Fruit fly (Drosophila melanogaster) whole organism, embryonic: Measurements from ENCODE around the gene POLDIP2.

Experiments used
- Abd-B ChIP-seq: fragments of 200-800 bp; sonication (Bioruptor generic); optimal IDR thresholded peaks from 2 replicates; lab custom pipeline; 2018; ENCODE audit warnings: missing biosample characterization, mild to moderate bottlenecking, missing genetic modification characterization, moderate library complexity
- Bgb ChIP-seq: fragments of 200-800 bp; sonication (Bioruptor generic); IDR thresholded peaks from 2 replicates; pipeline ENCODE4 v1.3.6; 2022; ENCODE audit warnings: missing biosample characterization, missing genetic modification characterization; ENCODE audit not compliant: partially characterized antibody
- Blimp-1 ChIP-seq: fragments of 200-800 bp; sonication (Bioruptor generic); optimal IDR thresholded peaks from 3 replicates; lab custom pipeline; 2018; ENCODE audit warnings: missing biosample characterization, missing genetic modification characterization, mild to moderate bottlenecking, moderate library complexity, missing genetic modification reagents
- CG10267 ChIP-seq: fragments of 200-800 bp; sonication (Bioruptor generic); optimal IDR thresholded peaks from 2 replicates; lab custom pipeline; 2018; ENCODE audit warnings: missing biosample characterization, mild to moderate bottlenecking, missing genetic modification characterization, moderate library complexity
- CG12659 ChIP-seq: fragments of 200-800 bp; sonication (Bioruptor generic); optimal IDR thresholded peaks from 3 replicates; lab custom pipeline; 2017; ENCODE audit warnings: mild to moderate bottlenecking, missing biosample characterization, missing genetic modification reagents, missing genetic modification characterization
- CG12744 ChIP-seq: fragments of 200-800 bp; sonication (Bioruptor generic); optimal IDR thresholded peaks from 2 replicates; lab custom pipeline; 2016; ENCODE audit warnings: missing biosample characterization, missing genetic modification characterization
- CG12769 ChIP-seq: fragments of 200-800 bp; sonication (Bioruptor generic); optimal IDR thresholded peaks from 2 replicates; lab custom pipeline; 2019; ENCODE audit warnings: missing biosample characterization, mild to moderate bottlenecking, missing genetic modification characterization, moderate library complexity
- CG15011 ChIP-seq: fragments of 200-800 bp; sonication (Bioruptor generic); optimal IDR thresholded peaks from 3 replicates; lab custom pipeline; 2018; ENCODE audit warnings: missing biosample characterization, mild to moderate bottlenecking, missing genetic modification characterization
- CG18476 ChIP-seq: fragments of 200-800 bp; sonication (Bioruptor generic); optimal IDR thresholded peaks from 2 replicates; lab custom pipeline; 2016; ENCODE audit warnings: missing biosample characterization, mild to moderate bottlenecking, missing genetic modification characterization
- CG2129 ChIP-seq: fragments of 200-800 bp; sonication (Bioruptor generic); IDR thresholded peaks from 2 replicates; pipeline ENCODE4 v1.3.6; 2022; ENCODE audit warnings: missing biosample characterization, missing genetic modification characterization; ENCODE audit not compliant: partially characterized antibody
- CG4360 ChIP-seq: fragments of 200-800 bp; sonication (Bioruptor generic); IDR thresholded peaks from 2 replicates; pipeline ENCODE4 v1.3.6; 2022; ENCODE audit warnings: missing biosample characterization, missing genetic modification characterization
- CG5245 ChIP-seq: fragments of 200-800 bp; sonication (Bioruptor generic); optimal IDR thresholded peaks from 3 replicates; lab custom pipeline; 2016; ENCODE audit warnings: missing biosample characterization, missing genetic modification characterization
- CG8281 ChIP-seq: fragments of 200-800 bp; sonication (Bioruptor generic); optimal IDR thresholded peaks from 2 replicates; lab custom pipeline; 2018; ENCODE audit warnings: missing biosample characterization, mild to moderate bottlenecking, missing genetic modification characterization, moderate library complexity
- CG8290 ChIP-seq, 3 experiments: fragments of 200-800 bp; sonication (Bioruptor generic); optimal IDR thresholded peaks; 2 replicates each; lab custom pipeline; 2016 to 2019; ENCODE audit warnings: missing biosample characterization in 3 of 3, missing genetic modification characterization in 3 of 3, mild to moderate bottlenecking in 2 of 3, moderate library complexity in 1 of 3
- CG8944 ChIP-seq: fragments of 200-800 bp; sonication (Bioruptor generic); optimal IDR thresholded peaks from 3 replicates; lab custom pipeline; 2016; ENCODE audit warnings: missing biosample characterization, missing genetic modification characterization
- CG9727 ChIP-seq: fragments of 200-800 bp; sonication (Bioruptor generic); optimal IDR thresholded peaks from 3 replicates; lab custom pipeline; 2017; ENCODE audit warnings: missing biosample characterization, mild to moderate bottlenecking, missing genetic modification characterization
- CoRest ChIP-seq: fragments of 200-800 bp; sonication (Bioruptor generic); optimal IDR thresholded peaks from 3 replicates; lab custom pipeline; 2018; ENCODE audit warnings: missing biosample characterization, mild to moderate bottlenecking, missing genetic modification characterization, moderate library complexity
- D ChIP-seq, 2 experiments: fragments of 200-800 bp in 1 of 2; fragments of >200 bp in 1 of 2; sonication (Bioruptor generic) in 1 of 2; optimal IDR thresholded peaks; 2 replicates in 1 of 2; 3 replicates in 1 of 2; lab custom pipeline; 2017; ENCODE audit warnings: mild to moderate bottlenecking in 1 of 2, missing biosample characterization in 1 of 2, missing genetic modification characterization in 1 of 2, missing genetic modification reagents in 1 of 2
- Dip3 ChIP-seq: fragments of 200-800 bp; sonication (Bioruptor generic); optimal IDR thresholded peaks from 3 replicates; lab custom pipeline; 2016; ENCODE audit warnings: missing biosample characterization, missing genetic modification characterization
- Eip74EF ChIP-seq, 2 experiments: fragments of 200-800 bp in 1 of 2; fragments of >200 bp in 1 of 2; sonication (Bioruptor generic) in 1 of 2; optimal IDR thresholded peaks; 2 replicates each; lab custom pipeline; 2017 to 2019; ENCODE audit warnings: missing biosample characterization in 2 of 2, missing genetic modification characterization in 2 of 2, mild to moderate bottlenecking in 1 of 2, moderate library complexity in 1 of 2
- GATAe ChIP-seq: fragments of 200-800 bp; sonication (Bioruptor generic); conservative IDR thresholded peaks from 2 replicates; pipeline ENCODE4 v1.3.6; 2022; ENCODE audit warnings: missing biosample characterization, missing genetic modification characterization
- Lhr ChIP-seq: fragments of 200-800 bp; sonication (Bioruptor generic); optimal IDR thresholded peaks from 3 replicates; lab custom pipeline; 2017; ENCODE audit warnings: mild to moderate bottlenecking, missing biosample characterization, missing genetic modification reagents, missing genetic modification characterization
- NC2α ChIP-seq: fragments of 200-800 bp; sonication (Bioruptor generic); optimal IDR thresholded peaks from 2 replicates; lab custom pipeline; 2016; ENCODE audit warnings: missing biosample characterization, missing genetic modification characterization
- Neu2 ChIP-seq: fragments of 200-800 bp; sonication (Bioruptor generic); optimal IDR thresholded peaks from 3 replicates; lab custom pipeline; 2016; ENCODE audit warnings: missing biosample characterization, missing genetic modification characterization, borderline replicate concordance
- NfI ChIP-seq: fragments of 200-800 bp; sonication (Bioruptor generic); optimal IDR thresholded peaks from 3 replicates; lab custom pipeline; 2018; ENCODE audit warnings: missing biosample characterization, mild to moderate bottlenecking, missing genetic modification characterization, moderate library complexity
- PHDP ChIP-seq: fragments of 200-800 bp; sonication (Bioruptor generic); optimal IDR thresholded peaks from 3 replicates; lab custom pipeline; 2018; ENCODE audit warnings: missing biosample characterization, mild to moderate bottlenecking, missing genetic modification characterization, moderate library complexity
- Side ChIP-seq: fragments of 200-800 bp; sonication (Bioruptor generic); optimal IDR thresholded peaks from 2 replicates; lab custom pipeline; 2016; ENCODE audit warnings: missing biosample characterization, missing genetic modification characterization
- Sin3A ChIP-seq: fragments of >200 bp; optimal IDR thresholded peaks from 2 replicates; lab custom pipeline; 2018
- Trl ChIP-seq, 3 experiments: fragments of >200 bp in 2 of 3; fragments of 200-800 bp in 1 of 3; sonication (Bioruptor generic) in 1 of 3; optimal IDR thresholded peaks; 2 replicates in 1 of 3; 3 replicates in 2 of 3; lab custom pipeline; 2016 to 2017; ENCODE audit warnings: missing biosample characterization in 1 of 3, missing genetic modification characterization in 1 of 3
- ac ChIP-seq: fragments of 200-800 bp; sonication (Bioruptor generic); optimal IDR thresholded peaks from 3 replicates; lab custom pipeline; 2017; ENCODE audit warnings: missing biosample characterization, mild to moderate bottlenecking, missing genetic modification characterization
- bigmax ChIP-seq: fragments of 200-800 bp; sonication (Bioruptor generic); optimal IDR thresholded peaks from 2 replicates; lab custom pipeline; 2018; ENCODE audit warnings: missing biosample characterization, mild to moderate bottlenecking, missing genetic modification characterization
- br ChIP-seq: fragments of >200 bp; optimal IDR thresholded peaks from 2 replicates; lab custom pipeline; 2017
- chm ChIP-seq: fragments of 200-800 bp; sonication (Bioruptor generic); IDR thresholded peaks from 2 replicates; pipeline ENCODE4 v1.3.6; 2022; ENCODE audit warnings: missing biosample characterization, missing genetic modification characterization
- dan ChIP-seq: fragments of 200-800 bp; sonication (Bioruptor generic); IDR thresholded peaks from 2 replicates; pipeline ENCODE4 v1.3.6; 2022; ENCODE audit warnings: missing biosample characterization, missing genetic modification characterization
- dati ChIP-seq: fragments of 200-800 bp; sonication (Bioruptor generic); IDR thresholded peaks from 2 replicates; pipeline ENCODE4 v1.3.6; 2022; ENCODE audit warnings: missing biosample characterization, missing genetic modification characterization
- dmrt11E ChIP-seq: fragments of 200-800 bp; sonication (Bioruptor generic); optimal IDR thresholded peaks from 3 replicates; lab custom pipeline; 2018; ENCODE audit warnings: missing biosample characterization, mild to moderate bottlenecking, missing genetic modification characterization, moderate library complexity
- fd3F ChIP-seq: fragments of 200-800 bp; sonication (Bioruptor generic); optimal IDR thresholded peaks from 2 replicates; lab custom pipeline; 2018; ENCODE audit warnings: missing biosample characterization, mild to moderate bottlenecking, missing genetic modification characterization, moderate library complexity
- fru ChIP-seq: fragments of >200 bp; optimal IDR thresholded peaks from 2 replicates; lab custom pipeline; 2017
- gsb-n ChIP-seq: fragments of 200-800 bp; sonication (Bioruptor generic); optimal IDR thresholded peaks from 3 replicates; lab custom pipeline; 2018; ENCODE audit warnings: missing biosample characterization, mild to moderate bottlenecking, missing genetic modification characterization
- kay ChIP-seq: fragments of 200-800 bp; sonication (Bioruptor generic); optimal IDR thresholded peaks from 2 replicates; lab custom pipeline; 2016; ENCODE audit warnings: missing biosample characterization, missing genetic modification characterization
- kni ChIP-seq: fragments of 200-800 bp; sonication (Bioruptor generic); optimal IDR thresholded peaks from 3 replicates; lab custom pipeline; 2017; ENCODE audit warnings: mild to moderate bottlenecking, missing biosample characterization, missing genetic modification reagents, missing genetic modification characterization
- onecut ChIP-seq: fragments of 200-800 bp; sonication (Bioruptor generic); IDR thresholded peaks from 2 replicates; pipeline ENCODE4 v1.3.6; 2022; ENCODE audit warnings: missing biosample characterization, missing genetic modification characterization
- pfk ChIP-seq: fragments of 200-800 bp; sonication (Bioruptor generic); optimal IDR thresholded peaks from 2 replicates; lab custom pipeline; 2018; ENCODE audit warnings: missing biosample characterization, mild to moderate bottlenecking, missing genetic modification characterization, moderate library complexity
- sc ChIP-seq, 3 experiments: fragments of >200 bp in 2 of 3; fragments of 200-800 bp in 1 of 3; sonication (Bioruptor generic) in 1 of 3; optimal IDR thresholded peaks; 2 replicates in 2 of 3; 3 replicates in 1 of 3; lab custom pipeline; 2017; ENCODE audit warnings: mild to moderate bottlenecking in 1 of 3, missing biosample characterization in 1 of 3, missing genetic modification characterization in 1 of 3, missing genetic modification reagents in 1 of 3
- sens ChIP-seq: fragments of 200-800 bp; sonication (Bioruptor generic); peaks from one replicate; lab custom pipeline; 2016; ENCODE audit warnings: missing biosample characterization, missing genetic modification characterization
- sisA ChIP-seq: fragments of 200-800 bp; sonication (Bioruptor generic); IDR thresholded peaks from 2 replicates; pipeline ENCODE4 v1.3.6; 2022; ENCODE audit warnings: missing biosample characterization, missing genetic modification characterization
- sug ChIP-seq: fragments of 200-800 bp; optimal IDR thresholded peaks from 2 replicates; lab custom pipeline; 2019; ENCODE audit warnings: missing biosample characterization, mild to moderate bottlenecking, missing genetic modification characterization, moderate library complexity
- tap ChIP-seq: fragments of 200-800 bp; optimal IDR thresholded peaks from 3 replicates; lab custom pipeline; 2019; ENCODE audit warnings: missing biosample characterization, mild to moderate bottlenecking, missing genetic modification characterization, moderate library complexity
- z ChIP-seq: fragments of 200-800 bp; sonication (Bioruptor generic); IDR thresholded peaks from 3 replicates; pipeline ENCODE4 v1.3.6; 2022; ENCODE audit warnings: missing biosample characterization, missing genetic modification characterization

The POLDIP2 gene

DNA sequence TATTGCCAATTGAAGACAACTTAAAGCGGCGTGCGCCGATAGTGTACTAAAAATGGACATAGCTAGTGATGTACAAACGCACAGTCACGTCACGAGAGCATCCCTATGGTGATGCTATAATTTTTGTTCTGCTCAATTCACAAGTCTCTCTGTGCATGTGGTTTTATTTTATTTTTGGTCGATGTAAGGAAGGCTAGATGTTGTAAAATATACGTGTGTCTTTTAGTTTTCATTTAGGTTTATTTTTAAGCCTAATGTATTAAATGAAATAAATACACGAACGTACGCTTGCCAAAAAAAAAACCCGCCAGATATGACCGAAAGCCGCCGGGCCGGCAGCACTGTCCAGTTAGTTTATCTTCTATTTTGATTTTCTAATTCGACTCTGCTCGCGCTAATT is 7.0 kb downstream of the POLDIP2 start, which contains the start of the genes CG45100, HDAC3 and Hcs (continued):
- TF ChIP-seq gsb-n (tag; lab: Kevin White, UChicago) = no peak
- peak; percentile 39 for TF ChIP-seq CG9727 (GFP tag; lab: Kevin White, UChicago)
- TF ChIP-seq Trl (optimal IDR thresholded peaks at IDR 0.05; lab: Kevin White, UChicago) = no peak
- peak; percentile 70 for TF ChIP-seq Trl (GFP tag; optimal IDR thresholded peaks at IDR 0.05; lab: Kevin White, UChicago)
- peak; percentile 75 for TF ChIP-seq Abd-B
- no peak for TF ChIP-seq dmrt11E (tag; lab: Kevin White, UChicago)
- TF ChIP-seq CG10267 (tag; lab: Kevin White, UChicago) = peak; percentile 72
- TF ChIP-seq Bgb (GFP tag; lab: Robert Waterston, UW) = peak; percentile 87
- TF ChIP-seq ac (GFP tag; lab: Kevin White, UChicago) = no peak
- no peak for TF ChIP-seq pfk (GFP tag; lab: Kevin White, UChicago)
- peak; percentile 43 for TF ChIP-seq CG12659 (GFP tag; lab: Kevin White, UChicago)
- TF ChIP-seq NC2α (GFP tag; lab: Kevin White, UChicago) = no peak
- TF ChIP-seq kni (GFP tag; lab: Kevin White, UChicago) = no peak
- no peak for TF ChIP-seq Eip74EF (GFP tag; optimal IDR thresholded peaks at IDR 0.05; lab: Kevin White, UChicago)
- no peak for TF ChIP-seq CG8281 (tag; lab: Kevin White, UChicago)
- peak; percentile 85 for TF ChIP-seq CG2129 (GFP tag; lab: Robert Waterston, UW)
- TF ChIP-seq onecut (GFP tag; lab: Robert Waterston, UW) = no peak
- no peak for TF ChIP-seq Neu2 (GFP tag; lab: Kevin White, UChicago)
- no peak for TF ChIP-seq CG5245 (GFP tag; lab: Kevin White, UChicago)
- TF ChIP-seq CoRest = no peak
- TF ChIP-seq sens (GFP tag; lab: Kevin White, UChicago) = peak; percentile 92
- TF ChIP-seq sc (optimal IDR thresholded peaks at IDR 0.05; lab: Kevin White, UChicago) = no peak
- no peak for TF ChIP-seq sc (GFP tag; optimal IDR thresholded peaks at IDR 0.05; lab: Kevin White, UChicago)
- TF ChIP-seq fru (lab: Kevin White, UChicago) = no peak
- no peak for TF ChIP-seq PHDP (tag; lab: Kevin White, UChicago)
- TF ChIP-seq z = no peak
- TF ChIP-seq fd3F = no peak
- TF ChIP-seq Side (GFP tag; lab: Kevin White, UChicago) = peak; percentile 28
- TF ChIP-seq dan (GFP tag; lab: Robert Waterston, UW) = no peak
- no peak for TF ChIP-seq sisA (GFP tag; lab: Robert Waterston, UW)
- no peak for TF ChIP-seq NfI (GFP tag; lab: Kevin White, UChicago)
- TF ChIP-seq CG8944 (GFP tag; lab: Kevin White, UChicago) = peak; percentile 32
- TF ChIP-seq D (optimal IDR thresholded peaks at IDR 0.05; lab: Kevin White, UChicago) = no peak
- no peak for TF ChIP-seq D (GFP tag; optimal IDR thresholded peaks at IDR 0.05; lab: Kevin White, UChicago)
- TF ChIP-seq tap (tag; lab: Kevin White, UChicago) = no peak
- TF ChIP-seq sug = no peak
- TF ChIP-seq CG4360 = no peak
- TF ChIP-seq Lhr (GFP tag; lab: Kevin White, UChicago) = peak; percentile 49
- peak; percentile 57 for TF ChIP-seq Dip3
- TF ChIP-seq Blimp-1 (GFP tag; lab: Kevin White, UChicago) = no peak
- TF ChIP-seq CG12769 = no peak
- TF ChIP-seq CG18476 = no peak
- no peak for TF ChIP-seq dati
- TF ChIP-seq Sin3A (lab: Kevin White, UChicago) = peak; percentile 89
- no peak for TF ChIP-seq kay (GFP tag; lab: Kevin White, UChicago)
- TF ChIP-seq br (lab: Kevin White, UChicago) = no peak
- TF ChIP-seq chm (GFP tag; lab: Robert Waterston, UW) = no peak
- peak; percentile 60 for TF ChIP-seq CG8290 (GFP tag; optimal IDR thresholded peaks at IDR 0.05; lab: Kevin White, UChicago)
- no peak for TF ChIP-seq CG8290 (tag; optimal IDR thresholded peaks at IDR 0.05; lab: Kevin White, UChicago)
- TF ChIP-seq CG15011 (GFP tag; lab: Kevin White, UChicago) = no peak
- TF ChIP-seq GATAe = 0 out of 2 replicates have a peak, but pooled peaks have one; percentile 34
- peak; percentile 18 for TF ChIP-seq CG12744 (GFP tag; lab: Kevin White, UChicago)
- no peak for TF ChIP-seq bigmax (GFP tag; lab: Kevin White, UChicago)
